Worm (Caenorhabditis elegans): ENCODE results near the gene got-1.2.
"Not testable (repeated sequence)": the region's sequence is repeated elsewhere in the genome, so short reads cannot be mapped to it uniquely, and the experiment has no call there.

DNA sequence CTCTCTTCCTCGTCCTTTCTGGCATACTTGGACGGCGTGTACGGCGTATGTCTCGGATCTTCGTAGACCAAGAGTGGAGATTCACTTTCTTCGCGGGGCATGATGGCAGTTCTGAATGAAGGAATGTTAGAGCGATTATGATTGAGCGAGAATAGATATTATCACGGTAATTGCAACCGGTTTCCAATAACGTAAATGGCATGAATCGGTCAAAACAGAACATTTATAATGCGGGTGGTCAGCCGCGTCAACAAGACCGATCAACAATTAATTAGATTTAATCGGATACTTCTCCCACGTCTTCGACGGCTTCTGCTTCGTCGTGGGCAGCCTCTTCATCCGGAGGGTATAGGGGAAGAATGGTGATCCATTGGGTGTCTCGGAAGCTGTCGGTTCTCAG is 41.8 kb upstream of the got-1.2 start, which contains the start of gene F41G4.13:
- not testable (repeated sequence) for TF ChIP-seq ama-1 (optimal IDR thresholded peaks at IDR 0.05); ets-4 (tag; optimal IDR thresholded peaks at IDR 0.05); pat-9 (tag; optimal IDR thresholded peaks at IDR 0.05); nfya-1 (tag; optimal IDR thresholded peaks at IDR 0.05)
